Fruit fly (Drosophila melanogaster): ENCODE data around the gene promL.

Gene promL

dm6 chr3L:3090581-3091345 is 36.8 kb downstream of the promL start (continued):
- no peak for TF ChIP-seq ap (GFP tag; IDR thresholded peaks at IDR 0.05)
- TF ChIP-seq Adf1 (GFP tag; IDR thresholded peaks at IDR 0.05), result peak; percentile 26; the same call in 1 of the 2 replicates
- TF ChIP-seq lmd (GFP tag; IDR thresholded peaks at IDR 0.05), result 0 out of 2 replicates have a peak, but pooled peaks have one; percentile 14
- TF ChIP-seq CG32767 (GFP tag; IDR thresholded peaks at IDR 0.05), result no peak
- TF ChIP-seq CG11696 (GFP tag; IDR thresholded peaks at IDR 0.05), result no peak
- no peak for TF ChIP-seq wor (GFP tag; IDR thresholded peaks at IDR 0.05)
- TF ChIP-seq gcm (GFP tag; optimal IDR thresholded peaks at IDR 0.05), result no peak
- no peak for TF ChIP-seq CG4424 (GFP tag; optimal IDR thresholded peaks at IDR 0.05)
- no peak for TF ChIP-seq Ravus (GFP tag; IDR thresholded peaks at IDR 0.05)
- TF ChIP-seq lbe (GFP tag; optimal IDR thresholded peaks at IDR 0.05), result peak; percentile 48
- peak; percentile 70; the same call in 2 of the 3 replicates for TF ChIP-seq zfh1 (GFP tag; IDR thresholded peaks at IDR 0.05)
- peak; percentile 52 for TF ChIP-seq Dek (tag; optimal IDR thresholded peaks at IDR 0.05)
- no peak for TF ChIP-seq CG6654 (GFP tag; optimal IDR thresholded peaks at IDR 0.05)
- no peak for TF ChIP-seq nerfin-2 (GFP tag; IDR thresholded peaks at IDR 0.05; ENCODE audit: partially characterized antibody)
- TF ChIP-seq ttk (GFP tag; IDR thresholded peaks at IDR 0.05), result peak; percentile 43; the same call in 1 of the 2 replicates
- no peak; the same call in 2 of the 3 replicates for TF ChIP-seq so (GFP tag; IDR thresholded peaks at IDR 0.05)
- no peak for TF ChIP-seq Hr78 (GFP tag; optimal IDR thresholded peaks at IDR 0.05)
- no peak for TF ChIP-seq CG6765 (GFP tag; optimal IDR thresholded peaks at IDR 0.05)
- TF ChIP-seq rib (GFP tag; IDR thresholded peaks at IDR 0.05), result peak; percentile 51; the same call in 1 of the 2 replicates
- peak; percentile 41; the same call in 1 of the 2 replicates for TF ChIP-seq CG11247 (GFP tag; IDR thresholded peaks at IDR 0.05)
- TF ChIP-seq danr (GFP tag; IDR thresholded peaks at IDR 0.05), result no peak
- peak; percentile 64 for TF ChIP-seq NC2β (GFP tag; optimal IDR thresholded peaks at IDR 0.05)
- TF ChIP-seq Abd-B (GFP tag; optimal IDR thresholded peaks at IDR 0.05), result no peak
- TF ChIP-seq CG6689 (GFP tag; IDR thresholded peaks at IDR 0.05), result no peak
- TF ChIP-seq HLH3B (GFP tag; IDR thresholded peaks at IDR 0.05), result peak; percentile 66; the same call in 1 of the 2 replicates
- TF ChIP-seq CG14710 (tag; optimal IDR thresholded peaks at IDR 0.05), result peak; percentile 37
- TF ChIP-seq Drgx (GFP tag; IDR thresholded peaks at IDR 0.05), result peak; percentile 33; the same call in 1 of the 2 replicates
- peak; percentile 31 for TF ChIP-seq grn (GFP tag; optimal IDR thresholded peaks at IDR 0.05)
- no peak for TF ChIP-seq CG7987 (GFP tag; optimal IDR thresholded peaks at IDR 0.05)
- no peak for TF ChIP-seq en (GFP tag; optimal IDR thresholded peaks at IDR 0.05)
- peak; percentile 34; the same call in 1 of the 3 replicates for TF ChIP-seq HLH4C (GFP tag; IDR thresholded peaks at IDR 0.05; ENCODE audit: partially characterized antibody)
- no peak for TF ChIP-seq sim (GFP tag; IDR thresholded peaks at IDR 0.05)
- peak; percentile 62 for TF ChIP-seq sqz (GFP tag; optimal IDR thresholded peaks at IDR 0.05)
- TF ChIP-seq twi (tag; optimal IDR thresholded peaks at IDR 0.05), result peak; percentile 7
- TF ChIP-seq CG10267 (tag; optimal IDR thresholded peaks at IDR 0.05), result no peak
- no peak for TF ChIP-seq pfk (GFP tag; optimal IDR thresholded peaks at IDR 0.05)
- TF ChIP-seq CG12769 (tag; optimal IDR thresholded peaks at IDR 0.05), result no peak
- TF ChIP-seq zen (tag; optimal IDR thresholded peaks at IDR 0.05), result peak; percentile 48
- TF ChIP-seq CG6854 (GFP tag; optimal IDR thresholded peaks at IDR 0.05), result no peak
- TF ChIP-seq Deaf1 (tag; optimal IDR thresholded peaks at IDR 0.05), result no peak
- TF ChIP-seq Sox102F (GFP tag; optimal IDR thresholded peaks at IDR 0.05), result no peak
- TF ChIP-seq Spps (tag; optimal IDR thresholded peaks at IDR 0.05), result no peak
- no peak for TF ChIP-seq CG7271 (tag; optimal IDR thresholded peaks at IDR 0.05)
- TF ChIP-seq onecut (GFP tag; IDR thresholded peaks at IDR 0.05), result peak; percentile 40
- peak; percentile 40; the same call in 1 of the 2 replicates for TF ChIP-seq E2f1 (GFP tag; IDR thresholded peaks at IDR 0.05)
- peak; percentile 40 for TF ChIP-seq Asciz (GFP tag; optimal IDR thresholded peaks at IDR 0.05)
- no peak for TF ChIP-seq CG34224 (GFP tag; IDR thresholded peaks at IDR 0.05; ENCODE audit: partially characterized antibody)
- no peak for TF ChIP-seq Oaz (GFP tag; IDR thresholded peaks at IDR 0.05)
- peak; percentile 67; the same call in 1 of the 2 replicates for TF ChIP-seq seq (GFP tag; IDR thresholded peaks at IDR 0.05)
